Worm (Caenorhabditis elegans): Measurements from ENCODE around the gene sre-41.

Gene sre-41

ce11 chrII:12387980-12388379 lies at the start of gene sre-41:
sre-41 (plus strand) TSS chrII:12388280.
- TF ChIP-seq nhr-12 (tag; optimal IDR thresholded peaks at IDR 0.05) (no peak), egl-27 (tag; optimal IDR thresholded peaks at IDR 0.05) (no peak), C34B4.2 (tag; optimal IDR thresholded peaks at IDR 0.05) (no peak), ceh-88 (GFP tag; IDR thresholded peaks at IDR 0.05) (no peak), unc-130 (tag; optimal IDR thresholded peaks at IDR 0.05) (no peak), C04F5.9 (tag; optimal IDR thresholded peaks at IDR 0.05) (no peak), Y116A8C.19 (tag; optimal IDR thresholded peaks at IDR 0.05; ENCODE audit: borderline replicate concordance) (no peak)

- TF ChIP-seq lin-35 (GFP tag; optimal IDR thresholded peaks at IDR 0.05): peak; percentile 67 to 83
- peak; percentile 64 for TF ChIP-seq isw-1 (GFP tag; IDR thresholded peaks at IDR 0.05)
- TF ChIP-seq C34B4.2 (tag; optimal IDR thresholded peaks at IDR 0.05): no peak
- TF ChIP-seq C04F5.9 (tag; optimal IDR thresholded peaks at IDR 0.05): peak; percentile 23
- TF ChIP-seq nhr-12 (tag; optimal IDR thresholded peaks at IDR 0.05): no peak
- peak; percentile 12 for TF ChIP-seq lin-15B (tag; optimal IDR thresholded peaks at IDR 0.05)
- TF ChIP-seq lin-14 (GFP tag; optimal IDR thresholded peaks at IDR 0.05): no peak
- TF ChIP-seq sptf-1 (tag; optimal IDR thresholded peaks at IDR 0.05): no peak
- no peak for TF ChIP-seq sup-37 (GFP tag; optimal IDR thresholded peaks at IDR 0.05)
- TF ChIP-seq grh-1 (GFP tag; IDR thresholded peaks at IDR 0.05): no peak
- peak; percentile 71 for TF ChIP-seq C16A3.4 (tag; optimal IDR thresholded peaks at IDR 0.05)
- peak; percentile 76 for TF ChIP-seq efl-1 (optimal IDR thresholded peaks at IDR 0.05)
- TF ChIP-seq efl-1 (GFP tag; optimal IDR thresholded peaks at IDR 0.05 in 1 of 2): peak; percentile 68 to 95
- peak; percentile 65 for TF ChIP-seq nhr-90 (tag; optimal IDR thresholded peaks at IDR 0.05; ENCODE audit: poor library complexity)
- TF ChIP-seq nhr-77 (tag; optimal IDR thresholded peaks at IDR 0.05): no peak
- TF ChIP-seq ama-1 (optimal IDR thresholded peaks at IDR 0.05): no peak
- TF ChIP-seq ceh-90 (tag; optimal IDR thresholded peaks at IDR 0.05): no peak
- no peak for TF ChIP-seq mef-2 (tag; optimal IDR thresholded peaks at IDR 0.05)
- TF ChIP-seq elt-2 (tag; optimal IDR thresholded peaks at IDR 0.05): no peak
- no peak for TF ChIP-seq ets-5 (GFP tag; IDR thresholded peaks at IDR 0.05)
- no peak for TF ChIP-seq nhr-237 (tag; optimal IDR thresholded peaks at IDR 0.05)
- peak; percentile 81 for TF ChIP-seq dsc-1 (tag; optimal IDR thresholded peaks at IDR 0.05)
- peak; percentile 64 for TF ChIP-seq lin-13 (GFP tag; optimal IDR thresholded peaks at IDR 0.05)
- TF ChIP-seq lin-39 (tag; optimal IDR thresholded peaks at IDR 0.05): peak; percentile 17
- TF ChIP-seq unc-62 (GFP tag; optimal IDR thresholded peaks at IDR 0.05): no peak
- no peak for TF ChIP-seq ces-1 (GFP tag; optimal IDR thresholded peaks at IDR 0.05)
- peak in 1 of 2 experiments; percentile 25 for TF ChIP-seq ztf-11 (tag; optimal IDR thresholded peaks at IDR 0.05)
- TF ChIP-seq sox-4 (tag; optimal IDR thresholded peaks at IDR 0.05): peak; percentile 2
- TF ChIP-seq aha-1 (tag; optimal IDR thresholded peaks at IDR 0.05): no peak
- peak; percentile 14 to 80 (median 47) for TF ChIP-seq ceh-82 (tag; optimal IDR thresholded peaks at IDR 0.05)
- no peak for TF ChIP-seq unc-30 (tag; optimal IDR thresholded peaks at IDR 0.05)
- no peak for TF ChIP-seq ztf-4 (tag; optimal IDR thresholded peaks at IDR 0.05)
- TF ChIP-seq tlp-1 (tag; optimal IDR thresholded peaks at IDR 0.05): no peak
- peak; percentile 57 for TF ChIP-seq unc-130 (tag; optimal IDR thresholded peaks at IDR 0.05)
- peak; percentile 80 for TF ChIP-seq rnt-1 (tag; optimal IDR thresholded peaks at IDR 0.05)
- no peak for TF ChIP-seq egl-27 (tag; optimal IDR thresholded peaks at IDR 0.05)
- peak in 1 of 2 experiments; percentile 76 for TF ChIP-seq mdl-1 (tag; optimal IDR thresholded peaks at IDR 0.05)
- TF ChIP-seq hlh-4 (tag; optimal IDR thresholded peaks at IDR 0.05): no peak
- peak; percentile 7 for TF ChIP-seq lir-3 (tag; optimal IDR thresholded peaks at IDR 0.05; ENCODE audit: poor library complexity)
- TF ChIP-seq pag-3 (tag; optimal IDR thresholded peaks at IDR 0.05; ENCODE audit: borderline replicate concordance, insufficient read depth): no peak
- TF ChIP-seq nhr-19 (GFP tag; conservative IDR thresholded peaks at IDR 0.05): peak; percentile 62
- no peak for TF ChIP-seq zag-1 (tag; optimal IDR thresholded peaks at IDR 0.05)
- TF ChIP-seq pqm-1 (tag; optimal IDR thresholded peaks at IDR 0.05): no peak
- no peak for TF ChIP-seq zip-4 (GFP tag; optimal IDR thresholded peaks at IDR 0.05)
- peak; percentile 60 for TF ChIP-seq pax-3 (tag; optimal IDR thresholded peaks at IDR 0.05)
- no peak for TF ChIP-seq irx-1 (tag; optimal IDR thresholded peaks at IDR 0.05)
- TF ChIP-seq swsn-7 (tag; optimal IDR thresholded peaks at IDR 0.05): peak; percentile 77
- TF ChIP-seq dpl-1 (GFP tag; optimal IDR thresholded peaks at IDR 0.05): peak; percentile 64 to 73 (median 68)
- TF ChIP-seq fkh-8 (tag; optimal IDR thresholded peaks at IDR 0.05): peak; percentile 72
These were observed 48.9 kb upstream of the sre-41 start for ce11 chrII:12339152-12339551.

Data from whole organism, L1 larva.